Worm (Caenorhabditis elegans) whole organism, mixed stage, embryonic: ENCODE results near the gene acs-20.

Source experiments
- ces-1 ChIP-seq: fragments of 150-350 bp; optimal IDR thresholded peaks from 2 replicates; lab custom pipeline; 2014; ENCODE audit warnings: missing biosample characterization, missing genetic modification reagents, missing genetic modification characterization
- elt-1 ChIP-seq: sonication (generic microtip); optimal IDR thresholded peaks from 2 replicates; lab custom pipeline; 2017; ENCODE audit warnings: missing genetic modification characterization, mild to moderate bottlenecking, missing compliant biosample characterization, antibody characterized with exemption, moderate library complexity, borderline replicate concordance; ENCODE audit not compliant: insufficient read depth
- lin-32 ChIP-seq: fragments of 200-800 bp; sonication (Bioruptor generic); optimal IDR thresholded peaks from 2 replicates; lab custom pipeline; 2018; ENCODE audit warnings: mild to moderate bottlenecking, missing genetic modification characterization, missing compliant biosample characterization
- nhr-237 ChIP-seq: fragments of 150-350 bp; optimal IDR thresholded peaks from 2 replicates; lab custom pipeline; 2014; ENCODE audit warnings: missing biosample characterization, missing genetic modification characterization
- nhr-76 ChIP-seq: sonication (generic microtip); optimal IDR thresholded peaks from 2 replicates; lab custom pipeline; 2017; ENCODE audit warnings: missing biosample characterization, missing genetic modification characterization

ce11 chrIV:12379784-12380183 lies 18.7 kb downstream of the acs-20 start, which contains the start of gene thn-1:
- TF ChIP-seq nhr-237 (tag; lab: Kevin White, UChicago) (no peak), nhr-76 (tag; lab: Kevin White, UChicago) (no peak), lin-32 (GFP tag; lab: Kevin White, UChicago) (no peak), ces-1 (GFP tag; lab: Kevin White, UChicago) (no peak), elt-1 (no peak)
